Worm (Caenorhabditis elegans) whole organism, midembryonic: Measurements from ENCODE around the gene rbg-1.

Source experiments
- cog-1 ChIP-seq: sonication (generic microtip); optimal IDR thresholded peaks from 2 replicates; lab custom pipeline; 2016; ENCODE audit warnings: missing genetic modification characterization, missing compliant biosample characterization
- flt-1 ChIP-seq: fragments of 200-800 bp; sonication (Bioruptor generic); IDR thresholded peaks from 2 replicates; pipeline ENCODE4 v1.3.6; 2022; ENCODE audit warnings: missing genetic modification characterization, missing compliant biosample characterization
- ztf-23 ChIP-seq: fragments of 200-800 bp; sonication (Bioruptor generic); IDR thresholded peaks from 2 replicates; pipeline ENCODE4 v1.3.6; 2022; ENCODE audit warnings: missing genetic modification reagents, missing genetic modification characterization, missing compliant biosample characterization

DNA sequence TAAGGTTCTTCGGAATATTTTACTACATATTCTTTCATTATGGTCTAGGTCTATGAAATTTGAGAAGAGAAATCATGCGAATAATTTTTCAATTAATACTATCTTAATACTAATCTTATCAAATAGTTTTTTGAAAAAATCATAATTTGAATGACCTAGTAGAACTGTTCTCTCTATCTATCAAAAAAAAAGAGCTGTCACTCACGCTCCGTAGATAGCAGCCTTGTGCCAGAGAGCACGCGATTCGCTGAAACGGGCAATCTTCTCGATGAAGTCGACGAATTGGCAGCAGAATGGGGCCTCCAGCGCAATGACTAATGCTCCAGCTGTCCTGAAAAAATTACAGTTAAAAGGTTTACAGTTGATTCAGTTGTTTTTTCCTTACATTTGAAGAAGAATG, 13.7 kb upstream of the rbg-1 start:
- TF ChIP-seq flt-1 (GFP tag; lab: Robert Waterston, UW) (no peak), ztf-23 (no peak), cog-1 (tag; lab: Kevin White, UChicago) (no peak)
